Worm (Caenorhabditis elegans): ENCODE results near the gene gly-12.
A peak's percentile ranks its signal among the peaks of the same experiment; 100 is the strongest.

Gene gly-12

ce11 chrX:7480756-7481155 lies 4.9 kb upstream of the gly-12 start, which contains the start of gene F48E3.9:
Gene F48E3.9 (plus strand): TSS chrX:7481056.
- no peak for TF ChIP-seq lin-13 (tag; optimal IDR thresholded peaks at IDR 0.05)
- no peak for TF ChIP-seq elt-3 (tag; optimal IDR thresholded peaks at IDR 0.05)
- no peak for TF ChIP-seq unc-39 (tag; optimal IDR thresholded peaks at IDR 0.05)
- TF ChIP-seq mep-1 (tag; optimal IDR thresholded peaks at IDR 0.05), result no peak
- TF ChIP-seq elt-1 (tag; optimal IDR thresholded peaks at IDR 0.05; ENCODE audit: borderline replicate concordance, insufficient read depth), result no peak
- no peak for TF ChIP-seq drap-1 (GFP tag; optimal IDR thresholded peaks at IDR 0.05)
- TF ChIP-seq mls-2 (tag; optimal IDR thresholded peaks at IDR 0.05), result no peak
- no peak for TF ChIP-seq mab-5 (tag; optimal IDR thresholded peaks at IDR 0.05)
- no peak for TF ChIP-seq ztf-11 (tag; optimal IDR thresholded peaks at IDR 0.05)
- no peak for TF ChIP-seq flh-1 (GFP tag; optimal IDR thresholded peaks at IDR 0.05)
- no peak for TF ChIP-seq ceh-43 (GFP tag; optimal IDR thresholded peaks at IDR 0.05)

ce11 chrX:7491521-7491920 lies 5.9 kb downstream of the gly-12 start:
- TF ChIP-seq ztf-11 (tag; optimal IDR thresholded peaks at IDR 0.05), result no peak
- TF ChIP-seq lsy-2 (tag; optimal IDR thresholded peaks at IDR 0.05), result no peak
- TF ChIP-seq ceh-43 (GFP tag; optimal IDR thresholded peaks at IDR 0.05), result no peak
- TF ChIP-seq tbx-8 (GFP tag; optimal IDR thresholded peaks at IDR 0.05), result no peak
- no peak for TF ChIP-seq pha-4 (tag; optimal IDR thresholded peaks at IDR 0.05)
- no peak for TF ChIP-seq elt-1 (tag; optimal IDR thresholded peaks at IDR 0.05; ENCODE audit: borderline replicate concordance, insufficient read depth)
- TF ChIP-seq nhr-28 (tag; optimal IDR thresholded peaks at IDR 0.05), result no peak
- TF ChIP-seq unc-39 (tag; optimal IDR thresholded peaks at IDR 0.05), result no peak
- no peak for TF ChIP-seq bed-3 (GFP tag; optimal IDR thresholded peaks at IDR 0.05)
- TF ChIP-seq flh-1 (GFP tag; optimal IDR thresholded peaks at IDR 0.05), result no peak
- TF ChIP-seq zip-8 (tag; optimal IDR thresholded peaks at IDR 0.05), result no peak

ce11 chrX:7493020-7493419 lies 7.4 kb downstream of the gly-12 start, which contains the start of gene F48E3.2:
Gene F48E3.2 (minus strand): TSS chrX:7493120.
- no peak for TF ChIP-seq pha-4 (tag; optimal IDR thresholded peaks at IDR 0.05)
- TF ChIP-seq ces-1 (GFP tag; optimal IDR thresholded peaks at IDR 0.05), result no peak
- TF ChIP-seq ztf-11 (tag; optimal IDR thresholded peaks at IDR 0.05), result no peak

- TF ChIP-seq blmp-1 (tag; optimal IDR thresholded peaks at IDR 0.05) (no peak), elt-3 (tag; optimal IDR thresholded peaks at IDR 0.05) (no peak), snpc-4 (tag; optimal IDR thresholded peaks at IDR 0.05) (no peak)
Observed at ce11 chrX:7495491-7495890, 9.8 kb downstream of the gly-12 start, which contains the start of gene try-14. Gene try-14 (minus strand): TSS chrX:7495591.

DNA sequence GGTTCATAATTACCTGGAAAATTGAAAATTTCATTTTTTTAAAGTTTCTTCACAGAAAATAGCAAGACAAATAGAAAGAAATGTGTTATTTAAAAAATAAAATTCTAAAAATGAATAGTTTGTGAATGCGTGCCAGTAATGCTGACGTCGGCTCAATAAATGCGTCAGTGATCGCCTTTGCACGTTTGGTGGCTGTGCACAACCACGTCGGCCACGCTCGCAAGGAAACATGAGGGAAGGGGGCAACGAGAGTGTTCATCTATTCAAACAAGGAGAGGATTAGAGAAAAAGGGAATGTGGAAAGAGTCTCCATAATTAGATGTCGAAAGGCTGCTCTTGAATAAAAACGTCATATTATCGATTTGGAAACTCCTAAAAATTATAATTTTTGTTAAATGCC lies 15.3 kb downstream of the gly-12 start, which contains the start of gene uggt-1:
TSS of gene uggt-1 (minus strand) at position 13 of the 400 bp plus-strand sequence.
- TF ChIP-seq ceh-39 (tag; optimal IDR thresholded peaks at IDR 0.05) (peak; percentile 36), snpc-4 (tag; optimal IDR thresholded peaks at IDR 0.05) (no peak), ztf-11 (tag; optimal IDR thresholded peaks at IDR 0.05) (no peak), elt-1 (tag; optimal IDR thresholded peaks at IDR 0.05; ENCODE audit: borderline replicate concordance, insufficient read depth) (no peak), lsy-2 (tag; optimal IDR thresholded peaks at IDR 0.05) (peak; percentile 77), ham-2 (GFP tag; optimal IDR thresholded peaks at IDR 0.05) (no peak), nhr-28 (tag; optimal IDR thresholded peaks at IDR 0.05) (no peak), lin-32 (GFP tag; optimal IDR thresholded peaks at IDR 0.05) (no peak), unc-62 (GFP tag; optimal IDR thresholded peaks at IDR 0.05) (no peak), hlh-1 (tag; optimal IDR thresholded peaks at IDR 0.05) (peak; percentile 37), flh-1 (GFP tag; optimal IDR thresholded peaks at IDR 0.05) (peak; percentile 13), nhr-237 (tag; optimal IDR thresholded peaks at IDR 0.05) (peak; percentile 40), lin-13 (tag; optimal IDR thresholded peaks at IDR 0.05) (peak; percentile 90), blmp-1 (tag; optimal IDR thresholded peaks at IDR 0.05) (no peak), sem-2 (GFP tag; optimal IDR thresholded peaks at IDR 0.05) (no peak), elt-3 (tag; optimal IDR thresholded peaks at IDR 0.05) (no peak), mep-1 (tag; optimal IDR thresholded peaks at IDR 0.05) (peak; percentile 92), ceh-43 (GFP tag; optimal IDR thresholded peaks at IDR 0.05) (peak; percentile 19), zip-8 (tag; optimal IDR thresholded peaks at IDR 0.05) (peak; percentile 1), mab-5 (tag; optimal IDR thresholded peaks at IDR 0.05) (no peak), mls-2 (tag; optimal IDR thresholded peaks at IDR 0.05) (no peak), cnd-1 (tag; optimal IDR thresholded peaks at IDR 0.05) (peak; percentile 75), sptf-1 (tag; optimal IDR thresholded peaks at IDR 0.05) (no peak), ces-1 (GFP tag; optimal IDR thresholded peaks at IDR 0.05) (peak; percentile 95), nhr-76 (tag; optimal IDR thresholded peaks at IDR 0.05) (no peak), tbx-8 (GFP tag; optimal IDR thresholded peaks at IDR 0.05) (peak; percentile 28), M03D4.4 (tag; optimal IDR thresholded peaks at IDR 0.05) (peak; percentile 59), ceh-83 (GFP tag; optimal IDR thresholded peaks at IDR 0.05) (peak; percentile 48), bed-3 (GFP tag; optimal IDR thresholded peaks at IDR 0.05) (no peak), nhr-12 (tag; optimal IDR thresholded peaks at IDR 0.05) (no peak), pha-4 (tag; optimal IDR thresholded peaks at IDR 0.05) (peak; percentile 62), nhr-2 (tag; optimal IDR thresholded peaks at IDR 0.05) (no peak), drap-1 (GFP tag; optimal IDR thresholded peaks at IDR 0.05) (peak; percentile 45), unc-39 (tag; optimal IDR thresholded peaks at IDR 0.05) (no peak), unc-120 (tag; optimal IDR thresholded peaks at IDR 0.05; ENCODE audit: poor library complexity, severe bottlenecking) (peak; percentile 55)

Data from whole organism, mixed stage, embryonic.